Worm (Caenorhabditis elegans): Measurements from ENCODE around the gene F29B9.11.

F29B9.11 gene

ce11 chrIV:4674322-4674721 lies 14.3 kb upstream of the F29B9.11 start:
- TF ChIP-seq M03D4.4 (tag; optimal IDR thresholded peaks at IDR 0.05) (no peak), nhr-2 (tag; optimal IDR thresholded peaks at IDR 0.05) (no peak), elt-1 (tag; optimal IDR thresholded peaks at IDR 0.05; ENCODE audit: borderline replicate concordance, insufficient read depth) (no peak), pha-4 (tag; optimal IDR thresholded peaks at IDR 0.05) (peak; percentile 83)

- no peak for TF ChIP-seq ceh-39 (tag; optimal IDR thresholded peaks at IDR 0.05)
- peak; percentile 100 for TF ChIP-seq zip-8 (tag; optimal IDR thresholded peaks at IDR 0.05)
- no peak for TF ChIP-seq sptf-1 (tag; optimal IDR thresholded peaks at IDR 0.05)
- no peak for TF ChIP-seq mab-5 (tag; optimal IDR thresholded peaks at IDR 0.05)
These were observed 13.3 kb upstream of the F29B9.11 start for ce11 chrIV:4673332-4673731.

ce11 chrIV:4669242-4669641 lies 9.2 kb upstream of the F29B9.11 start, which contains the start of gene F29B9.12:
F29B9.12 (plus strand) TSS chrIV:4669542.
- no peak for TF ChIP-seq M03D4.4 (tag; optimal IDR thresholded peaks at IDR 0.05)
- TF ChIP-seq bed-3 (GFP tag; optimal IDR thresholded peaks at IDR 0.05) = no peak
- peak; percentile 46 for TF ChIP-seq ces-1 (GFP tag; optimal IDR thresholded peaks at IDR 0.05)
- TF ChIP-seq flh-1 (GFP tag; optimal IDR thresholded peaks at IDR 0.05) = no peak

ce11 chrIV:4667835-4668234 lies 7.8 kb upstream of the F29B9.11 start:
- TF ChIP-seq ceh-83 (GFP tag; optimal IDR thresholded peaks at IDR 0.05) = no peak
- no peak for TF ChIP-seq mls-2 (tag; optimal IDR thresholded peaks at IDR 0.05)
- no peak for TF ChIP-seq nhr-76 (tag; optimal IDR thresholded peaks at IDR 0.05)
- TF ChIP-seq zip-8 (tag; optimal IDR thresholded peaks at IDR 0.05) = no peak
- TF ChIP-seq M03D4.4 (tag; optimal IDR thresholded peaks at IDR 0.05) = no peak
- TF ChIP-seq lin-13 (tag; optimal IDR thresholded peaks at IDR 0.05) = no peak
- no peak for TF ChIP-seq ham-2 (GFP tag; optimal IDR thresholded peaks at IDR 0.05)

ce11 chrIV:4667383-4667782 lies 7.4 kb upstream of the F29B9.11 start:
- peak; percentile 36 for TF ChIP-seq unc-120 (tag; optimal IDR thresholded peaks at IDR 0.05; ENCODE audit: poor library complexity, severe bottlenecking)
- TF ChIP-seq snpc-4 (tag; optimal IDR thresholded peaks at IDR 0.05) = no peak

- TF ChIP-seq nhr-28 (tag; optimal IDR thresholded peaks at IDR 0.05) (no peak), mep-1 (tag; optimal IDR thresholded peaks at IDR 0.05) (no peak), mls-2 (tag; optimal IDR thresholded peaks at IDR 0.05) (no peak), ceh-39 (tag; optimal IDR thresholded peaks at IDR 0.05) (no peak), elt-3 (tag; optimal IDR thresholded peaks at IDR 0.05) (no peak), tbx-8 (GFP tag; optimal IDR thresholded peaks at IDR 0.05) (no peak), ham-2 (GFP tag; optimal IDR thresholded peaks at IDR 0.05) (no peak), ces-1 (GFP tag; optimal IDR thresholded peaks at IDR 0.05) (no peak), sptf-1 (tag; optimal IDR thresholded peaks at IDR 0.05) (no peak), snpc-4 (tag; optimal IDR thresholded peaks at IDR 0.05) (no peak), hlh-1 (tag; optimal IDR thresholded peaks at IDR 0.05) (no peak), nhr-12 (tag; optimal IDR thresholded peaks at IDR 0.05) (no peak), M03D4.4 (tag; optimal IDR thresholded peaks at IDR 0.05) (no peak), lsy-2 (tag; optimal IDR thresholded peaks at IDR 0.05) (no peak), ceh-43 (GFP tag; optimal IDR thresholded peaks at IDR 0.05) (no peak), zip-8 (tag; optimal IDR thresholded peaks at IDR 0.05) (no peak), ztf-11 (tag; optimal IDR thresholded peaks at IDR 0.05) (no peak), lin-32 (GFP tag; optimal IDR thresholded peaks at IDR 0.05) (no peak)
These were observed 5.1 kb upstream of the F29B9.11 start, which contains the start of gene F29B9.1 for ce11 chrIV:4665079-4665478. F29B9.1 (plus strand) TSS chrIV:4665379.

- TF ChIP-seq tbx-8 (GFP tag; optimal IDR thresholded peaks at IDR 0.05) (no peak), flh-1 (GFP tag; optimal IDR thresholded peaks at IDR 0.05) (no peak), sptf-1 (tag; optimal IDR thresholded peaks at IDR 0.05) (no peak), zip-8 (tag; optimal IDR thresholded peaks at IDR 0.05) (no peak), cnd-1 (tag; optimal IDR thresholded peaks at IDR 0.05) (no peak), snpc-4 (tag; optimal IDR thresholded peaks at IDR 0.05) (no peak), nhr-76 (tag; optimal IDR thresholded peaks at IDR 0.05) (no peak), nhr-12 (tag; optimal IDR thresholded peaks at IDR 0.05) (no peak), ceh-39 (tag; optimal IDR thresholded peaks at IDR 0.05) (no peak), lin-13 (tag; optimal IDR thresholded peaks at IDR 0.05) (no peak), ham-2 (GFP tag; optimal IDR thresholded peaks at IDR 0.05) (no peak), hlh-1 (tag; optimal IDR thresholded peaks at IDR 0.05) (no peak), ceh-43 (GFP tag; optimal IDR thresholded peaks at IDR 0.05) (no peak)
These were observed 724 bp downstream of the F29B9.11 start, which contains the start of gene mrps-21 for ce11 chrIV:4659277-4659676. mrps-21 (minus strand) TSS chrIV:4659517.
